Worm (Caenorhabditis elegans) whole organism, L4 larva: ENCODE data around the gene clec-80.

Experiments used
- D1046.2 ChIP-seq: fragments of 200-800 bp; sonication (Bioruptor generic); IDR thresholded peaks from 2 replicates; pipeline ENCODE4 v1.3.6; 2022; ENCODE audit warnings: missing genetic modification characterization, missing compliant biosample characterization
- F49E8.2 ChIP-seq: sonication (generic microtip); optimal IDR thresholded peaks from 2 replicates; lab custom pipeline; 2016; ENCODE audit warnings: missing compliant biosample characterization, mild to moderate bottlenecking, missing genetic modification characterization, borderline replicate concordance
- R02D3.7 ChIP-seq: fragments of 150-350 bp; sonication (generic microtip); optimal IDR thresholded peaks from 3 replicates; lab custom pipeline; 2014; ENCODE audit warnings: missing biosample characterization, missing genetic modification characterization
- T26A8.4 ChIP-seq: fragments of 200-800 bp; sonication (Bioruptor generic); IDR thresholded peaks from 2 replicates; pipeline ENCODE4 v1.3.6; 2022; ENCODE audit warnings: missing genetic modification characterization, missing compliant biosample characterization
- Y105C5A.15 ChIP-seq: fragments of 200-800 bp; sonication (Bioruptor generic); IDR thresholded peaks from 2 replicates; pipeline ENCODE4 v1.3.6; 2022; ENCODE audit warnings: missing genetic modification characterization, missing compliant biosample characterization
- ZK337.2 ChIP-seq: fragments of 200-800 bp; sonication (Bioruptor generic); IDR thresholded peaks from 2 replicates; pipeline ENCODE4 v1.3.6; 2022; ENCODE audit warnings: missing genetic modification reagents, missing genetic modification characterization, missing compliant biosample characterization
- aly-2 ChIP-seq: sonication (generic microtip); optimal IDR thresholded peaks from 2 replicates; lab custom pipeline; 2018; ENCODE audit warnings: missing biosample characterization, missing genetic modification characterization
- ama-1 ChIP-seq: fragments of 150-350 bp; optimal IDR thresholded peaks from 2 replicates; lab custom pipeline; 2014; ENCODE audit warnings: inconsistent platforms, mixed read lengths
- ceh-28 ChIP-seq: fragments of 150-350 bp; optimal IDR thresholded peaks from 2 replicates; lab custom pipeline; 2014; ENCODE audit warnings: missing biosample characterization, missing genetic modification reagents, missing genetic modification characterization
- ceh-32 ChIP-seq: sonication (generic microtip); optimal IDR thresholded peaks from 2 replicates; lab custom pipeline; 2016; ENCODE audit warnings: mild to moderate bottlenecking, missing genetic modification characterization, missing compliant biosample characterization; ENCODE audit not compliant: poor library complexity
- daf-12 ChIP-seq: fragments of 150-350 bp; optimal IDR thresholded peaks from 2 replicates; lab custom pipeline; 2014; ENCODE audit warnings: missing biosample characterization, missing genetic modification reagents, missing genetic modification characterization
- daf-19 ChIP-seq: fragments of 200-800 bp; sonication (Bioruptor generic); conservative IDR thresholded peaks from 2 replicates; pipeline ENCODE4 v1.3.6; 2022; ENCODE audit warnings: missing genetic modification characterization, missing compliant biosample characterization
- dmd-6 ChIP-seq: fragments of 200-800 bp; sonication (Bioruptor generic); IDR thresholded peaks from 2 replicates; pipeline ENCODE4 v1.3.6; 2022; ENCODE audit warnings: missing genetic modification reagents, missing genetic modification characterization, missing compliant biosample characterization
- dve-1 ChIP-seq: sonication (generic microtip); optimal IDR thresholded peaks from 2 replicates; lab custom pipeline; 2017; ENCODE audit warnings: antibody characterized with exemption, mild to moderate bottlenecking, missing genetic modification characterization, missing compliant biosample characterization; ENCODE audit not compliant: insufficient read depth
- fos-1 ChIP-seq: fragments of 150-350 bp; optimal IDR thresholded peaks from 2 replicates; lab custom pipeline; 2014; ENCODE audit warnings: missing biosample characterization, missing genetic modification characterization
- hlh-30 ChIP-seq: sonication (generic microtip); optimal IDR thresholded peaks from 2 replicates; lab custom pipeline; 2017; ENCODE audit warnings: antibody characterized with exemption, mild to moderate bottlenecking, missing genetic modification characterization, missing compliant biosample characterization; ENCODE audit not compliant: insufficient read depth
- hmg-1.1 ChIP-seq: fragments of 200-800 bp; sonication (Bioruptor generic); IDR thresholded peaks from 2 replicates; pipeline ENCODE4 v1.3.6; 2022; ENCODE audit warnings: missing genetic modification reagents, missing genetic modification characterization, missing compliant biosample characterization
- lin-13 ChIP-seq: fragments of 150-350 bp; optimal IDR thresholded peaks from 2 replicates; lab custom pipeline; 2014; ENCODE audit warnings: missing biosample characterization, missing genetic modification reagents, missing genetic modification characterization
- lin-38 ChIP-seq: fragments of 200-800 bp; sonication (Bioruptor generic); IDR thresholded peaks from 2 replicates; pipeline ENCODE4 v1.3.6; 2022; ENCODE audit warnings: missing genetic modification reagents, missing genetic modification characterization, missing compliant biosample characterization
- lsy-2 ChIP-seq, 2 experiments: fragments of 150-350 bp in 1 of 2; sonication (generic microtip) in 1 of 2; optimal IDR thresholded peaks; 2 replicates each; lab custom pipeline; 2014 to 2017; ENCODE audit warnings: missing biosample characterization in 2 of 2, missing genetic modification characterization in 2 of 2
- madf-5 ChIP-seq, 2 experiments: fragments of 200-800 bp; sonication (Bioruptor generic); IDR thresholded peaks; 2 replicates each; pipeline ENCODE4 v1.3.6; 2022; ENCODE audit warnings: missing compliant biosample characterization in 2 of 2, missing genetic modification characterization in 2 of 2
- madf-9 ChIP-seq: fragments of 200-800 bp; sonication (Bioruptor generic); conservative IDR thresholded peaks from 2 replicates; pipeline ENCODE4 v1.3.6; 2022; ENCODE audit warnings: missing genetic modification reagents, missing genetic modification characterization, missing compliant biosample characterization
- mdl-1 ChIP-seq, 2 experiments: fragments of 150-350 bp in 1 of 2; sonication (generic microtip) in 1 of 2; optimal IDR thresholded peaks; 2 replicates each; lab custom pipeline; 2014 to 2017; ENCODE audit warnings: missing biosample characterization in 2 of 2, missing genetic modification characterization in 2 of 2
- mdt-29 ChIP-seq: fragments of 200-800 bp; sonication (Bioruptor generic); IDR thresholded peaks from 2 replicates; pipeline ENCODE4 v1.3.6; 2022; ENCODE audit warnings: missing genetic modification reagents, missing genetic modification characterization, missing compliant biosample characterization
- mxl-3 ChIP-seq: fragments of 200-800 bp; sonication (Bioruptor generic); optimal IDR thresholded peaks from 2 replicates; lab custom pipeline; 2018; ENCODE audit warnings: mild to moderate bottlenecking, missing genetic modification characterization, missing compliant biosample characterization
- nhr-10 ChIP-seq: fragments of 150-350 bp; optimal IDR thresholded peaks from 2 replicates; lab custom pipeline; 2014; ENCODE audit warnings: missing biosample characterization, missing genetic modification characterization
- nhr-237 ChIP-seq: sonication (generic microtip); optimal IDR thresholded peaks from 2 replicates; lab custom pipeline; 2017; ENCODE audit warnings: missing biosample characterization, missing genetic modification characterization
- nhr-25 ChIP-seq: sonication (generic microtip); optimal IDR thresholded peaks from 2 replicates; lab custom pipeline; 2017; ENCODE audit warnings: missing genetic modification characterization, mild to moderate bottlenecking, missing compliant biosample characterization, antibody characterized with exemption, moderate library complexity, borderline replicate concordance; ENCODE audit not compliant: insufficient read depth
- nhr-28 ChIP-seq: fragments of 150-350 bp; optimal IDR thresholded peaks from 2 replicates; lab custom pipeline; 2014; ENCODE audit warnings: missing biosample characterization, missing genetic modification characterization
- nhr-6 ChIP-seq: fragments of 150-350 bp; optimal IDR thresholded peaks from 2 replicates; lab custom pipeline; 2014; ENCODE audit warnings: missing biosample characterization, missing genetic modification characterization
- nhr-77 ChIP-seq: fragments of 150-350 bp; optimal IDR thresholded peaks from 2 replicates; lab custom pipeline; 2014; ENCODE audit warnings: missing biosample characterization, missing genetic modification characterization
- pha-4 ChIP-seq, 2 experiments: fragments of 150-350 bp in 1 of 2; fragments of 200-800 bp in 1 of 2; sonication (Bioruptor generic) in 1 of 2; IDR thresholded peaks in 1 of 2; optimal IDR thresholded peaks in 1 of 2; 2 replicates each; pipeline versions ENCODE4 v1.3.6 to Lab custom; 2014 to 2022; ENCODE audit warnings: missing genetic modification characterization in 2 of 2, missing genetic modification reagents in 2 of 2, missing biosample characterization in 1 of 2, missing compliant biosample characterization in 1 of 2
- pqm-1 ChIP-seq: sonication (generic microtip); optimal IDR thresholded peaks from 2 replicates; lab custom pipeline; 2017; ENCODE audit warnings: missing biosample characterization, missing genetic modification characterization
- rbr-2 ChIP-seq: sonication (generic microtip); optimal IDR thresholded peaks from 2 replicates; lab custom pipeline; 2016; ENCODE audit warnings: missing genotype, missing genetic modification characterization, missing compliant biosample characterization
- saeg-2 ChIP-seq: fragments of 200-800 bp; sonication (Bioruptor generic); IDR thresholded peaks from 2 replicates; pipeline ENCODE4 v1.3.6; 2022; ENCODE audit warnings: missing genetic modification reagents, missing genetic modification characterization, missing compliant biosample characterization
- set-16 ChIP-seq: fragments of 200-800 bp; sonication (Bioruptor generic); IDR thresholded peaks from 2 replicates; pipeline ENCODE4 v1.3.6; 2022; ENCODE audit warnings: missing genetic modification reagents, missing genetic modification characterization, missing compliant biosample characterization
- snpc-1.2 ChIP-seq: fragments of 200-800 bp; sonication (Bioruptor generic); IDR thresholded peaks from 2 replicates; pipeline ENCODE4 v1.3.6; 2022; ENCODE audit warnings: missing genetic modification reagents, missing genetic modification characterization, missing compliant biosample characterization
- spr-1 ChIP-seq: sonication (generic microtip); optimal IDR thresholded peaks from 2 replicates; lab custom pipeline; 2016; ENCODE audit warnings: mild to moderate bottlenecking, missing genetic modification characterization, missing compliant biosample characterization
- spr-3 ChIP-seq: fragments of 200-800 bp; sonication (Bioruptor generic); optimal IDR thresholded peaks from 2 replicates; lab custom pipeline; 2018; ENCODE audit warnings: mild to moderate bottlenecking, missing genetic modification characterization, missing compliant biosample characterization
- tag-97 ChIP-seq: fragments of 200-800 bp; sonication (Bioruptor generic); IDR thresholded peaks from 2 replicates; pipeline ENCODE4 v1.3.6; 2022; ENCODE audit warnings: missing genetic modification characterization, missing compliant biosample characterization
- unc-130 ChIP-seq: sonication (generic microtip); optimal IDR thresholded peaks from 2 replicates; lab custom pipeline; 2016; ENCODE audit warnings: missing genetic modification reagents, missing genetic modification characterization, missing compliant biosample characterization
- unc-62 ChIP-seq, 3 experiments: fragments of 150-350 bp in 1 of 3; sonication (generic microtip); optimal IDR thresholded peaks in 2 of 3; peaks in 1 of 3; 1 replicate in 1 of 3; 2 replicates in 2 of 3; lab custom pipeline; 2014 to 2017; ENCODE audit warnings: missing biosample characterization in 3 of 3, missing genetic modification characterization in 3 of 3, missing genetic modification reagents in 3 of 3, missing genotype in 1 of 3
- vab-7 ChIP-seq: fragments of 200-800 bp; sonication (Bioruptor generic); IDR thresholded peaks from 2 replicates; pipeline ENCODE4 v1.3.6; 2022; ENCODE audit warnings: missing genetic modification reagents, missing genetic modification characterization, missing compliant biosample characterization
- zag-1 ChIP-seq: fragments of 150-350 bp; optimal IDR thresholded peaks from 2 replicates; lab custom pipeline; 2014; ENCODE audit warnings: missing biosample characterization, missing genetic modification characterization
- zfp-2 ChIP-seq: sonication (generic microtip); optimal IDR thresholded peaks from 2 replicates; lab custom pipeline; 2016; ENCODE audit warnings: mild to moderate bottlenecking, missing genetic modification characterization, missing compliant biosample characterization
- zfp-3 ChIP-seq: fragments of 200-800 bp; sonication (Bioruptor generic); conservative IDR thresholded peaks from 2 replicates; pipeline ENCODE4 v1.3.6; 2022; ENCODE audit warnings: missing genetic modification reagents, missing genetic modification characterization, missing compliant biosample characterization
- zip-11 ChIP-seq: fragments of 200-800 bp; sonication (Bioruptor generic); IDR thresholded peaks from 2 replicates; pipeline ENCODE4 v1.3.6; 2022; ENCODE audit warnings: missing genetic modification characterization, missing compliant biosample characterization
- zip-2 ChIP-seq: fragments of 150-350 bp; optimal IDR thresholded peaks from 2 replicates; lab custom pipeline; 2014; ENCODE audit warnings: missing biosample characterization, missing genetic modification characterization

clec-80 gene

DNA sequence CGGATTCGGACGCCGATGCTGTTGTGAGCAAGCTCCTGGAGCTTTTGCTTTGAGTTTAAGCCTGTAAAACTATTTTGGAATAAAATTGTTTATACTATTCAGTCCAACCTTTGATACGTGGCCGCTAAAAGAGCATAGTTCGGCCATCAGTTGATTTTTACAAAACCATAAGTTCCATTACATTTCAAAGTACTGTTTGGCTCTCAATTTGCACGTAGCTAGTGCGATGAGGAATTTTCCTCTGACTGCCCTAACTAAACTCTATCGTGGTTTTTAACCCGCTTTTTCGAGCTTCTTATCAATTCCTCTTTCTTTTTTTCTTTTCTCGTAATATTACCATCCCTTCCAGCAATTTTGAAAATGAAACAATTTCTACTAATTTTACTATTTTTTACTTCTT is at the start of gene clec-80:
Gene clec-80 (plus strand): TSS at position 301 of the 400 bp plus-strand sequence.
- peak; percentile 43 for TF ChIP-seq pqm-1 (tag; lab: Kevin White, UChicago)
- TF ChIP-seq zfp-2 (tag; lab: Kevin White, UChicago), result no peak

DNA sequence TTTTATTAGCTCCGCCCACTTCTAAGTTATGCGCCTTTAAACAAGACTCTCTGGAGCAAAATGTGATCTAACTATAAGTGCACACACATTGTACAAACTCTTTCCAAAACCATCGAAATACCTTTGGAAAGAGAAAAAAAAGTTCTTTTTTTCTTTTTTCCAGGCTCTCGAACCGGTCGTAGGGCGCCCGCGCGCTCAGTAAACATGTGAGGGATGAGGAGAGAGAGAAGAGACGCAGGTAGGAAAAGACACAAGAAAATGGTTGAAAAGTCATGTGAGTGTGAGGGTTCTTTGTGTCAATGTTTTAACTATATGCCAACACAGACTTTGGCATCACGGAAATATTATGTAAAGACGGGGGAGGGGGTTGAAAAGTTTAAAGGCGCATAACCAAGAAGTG is 49.0 kb upstream of the clec-80 start:
- TF ChIP-seq nhr-25 (tag; lab: Kevin White, UChicago) (no peak), nhr-10 (tag; lab: Kevin White, UChicago) (peak; percentile 53), daf-12 (no peak), unc-130 (GFP tag; lab: Kevin White, UChicago) (no peak), aly-2 (no peak), snpc-1.2 (no peak), madf-9 (GFP tag; lab: Robert Waterston, UW) (0 out of 2 replicates have a peak, but pooled peaks have one; percentile 10), ceh-32 (no peak), dmd-6 (GFP tag; lab: Robert Waterston, UW) (peak; percentile 78), vab-7 (GFP tag; lab: Robert Waterston, UW) (no peak), F49E8.2 (no peak), saeg-2 (GFP tag; lab: Robert Waterston, UW) (no peak), lin-38 (GFP tag; lab: Robert Waterston, UW) (peak; percentile 41; the same call in 1 of the 2 replicates), zag-1 (tag; lab: Kevin White, UChicago) (no peak), set-16 (GFP tag; lab: Robert Waterston, UW) (peak; percentile 31; the same call in 1 of the 2 replicates), nhr-6 (tag; lab: Kevin White, UChicago) (peak; percentile 54), hlh-30 (tag; lab: Kevin White, UChicago) (peak; percentile 99), ama-1 (lab: Kevin White, UChicago) (peak; percentile 85), zfp-3 (GFP tag; lab: Robert Waterston, UW) (no peak; the same call in 1 of the 2 replicates), mxl-3 (peak; percentile 73), D1046.2 (GFP tag; lab: Robert Waterston, UW) (no peak), nhr-28 (tag; lab: Kevin White, UChicago) (peak; percentile 94), mdt-29 (GFP tag; lab: Robert Waterston, UW) (0 out of 2 replicates have a peak, but pooled peaks have one; percentile 48), zip-2 (tag; lab: Kevin White, UChicago) (no peak), nhr-237 (tag; lab: Kevin White, UChicago) (no peak), lin-13 (GFP tag; lab: Kevin White, UChicago) (peak; percentile 75), ceh-28 (no peak), Y105C5A.15 (GFP tag; lab: Robert Waterston, UW) (no peak), T26A8.4 (GFP tag; lab: Robert Waterston, UW) (peak; percentile 64), dve-1 (peak; percentile 92), unc-62 (GFP tag; optimal IDR thresholded peaks at IDR 0.05 in 1 of 2; lab: Kevin White, UChicago) (peak in 1 of 2 experiments; percentile 98), unc-62 (tag; optimal IDR thresholded peaks at IDR 0.05; lab: Kevin White, UChicago) (no peak), pha-4 (GFP tag; IDR thresholded peaks at IDR 0.05; lab: Robert Waterston, UW) (peak; percentile 80), pha-4 (tag; optimal IDR thresholded peaks at IDR 0.05; lab: Kevin White, UChicago) (peak; percentile 92), rbr-2 (peak; percentile 52), fos-1 (no peak), R02D3.7 (tag; lab: Kevin White, UChicago) (no peak), madf-5 (GFP tag; IDR thresholded peaks at IDR 0.05; lab: Robert Waterston, UW) (no peak), hmg-1.1 (GFP tag; lab: Robert Waterston, UW) (peak; percentile 82), spr-1 (tag; lab: Kevin White, UChicago) (peak; percentile 39), lsy-2 (tag; optimal IDR thresholded peaks at IDR 0.05; lab: Kevin White, UChicago) (peak; percentile 17 to 82), zip-11 (GFP tag; lab: Robert Waterston, UW) (0 out of 2 replicates have a peak, but pooled peaks have one; percentile 9), spr-3 (no peak), tag-97 (GFP tag; lab: Robert Waterston, UW) (no peak), ZK337.2 (no peak), daf-19 (no peak), nhr-77 (tag; lab: Kevin White, UChicago) (peak; percentile 85), mdl-1 (tag; optimal IDR thresholded peaks at IDR 0.05; lab: Kevin White, UChicago) (peak; percentile 9 to 87)
